Worm (Caenorhabditis elegans): ENCODE data around the gene lgc-18.

- TF ChIP-seq flt-1 (GFP tag; IDR thresholded peaks at IDR 0.05) (no peak), cog-1 (tag; optimal IDR thresholded peaks at IDR 0.05) (no peak), tab-1 (GFP tag; IDR thresholded peaks at IDR 0.05) (no peak), med-1 (GFP tag; optimal IDR thresholded peaks at IDR 0.05; ENCODE audit: insufficient read depth) (no peak)
Observed at ce11 chrX:12173989-12174388, 48.6 kb downstream of the lgc-18 start.
